Fruit fly (Drosophila melanogaster) whole organism, embryonic: ENCODE measurements around the gene BORCS5.

ENCODE experiments used
- ATbp ChIP-seq: fragments of 200-800 bp; sonication (Bioruptor generic); optimal IDR thresholded peaks from 2 replicates; lab custom pipeline; 2017; ENCODE audit warnings: missing biosample characterization, mild to moderate bottlenecking, missing genetic modification characterization, missing genetic modification reagents
- Ada2b ChIP-seq: fragments of 200-800 bp; sonication (Bioruptor generic); IDR thresholded peaks from 2 replicates; pipeline ENCODE4 v1.3.6; 2022; ENCODE audit warnings: missing biosample characterization, missing genetic modification characterization
- Awh ChIP-seq: fragments of 200-800 bp; sonication (Bioruptor generic); IDR thresholded peaks from 2 replicates; pipeline ENCODE4, ENCODE4 v1.3.6; 2022; ENCODE audit warnings: missing biosample characterization, missing genetic modification characterization
- BtbVII ChIP-seq: fragments of 200-800 bp; sonication (Bioruptor generic); optimal IDR thresholded peaks from 3 replicates; lab custom pipeline; 2017; ENCODE audit warnings: missing biosample characterization, mild to moderate bottlenecking, missing genetic modification characterization
- CG11456 ChIP-seq: fragments of 200-800 bp; sonication (Bioruptor generic); IDR thresholded peaks from 3 replicates; pipeline ENCODE4 v1.3.6; 2022; ENCODE audit warnings: missing biosample characterization, missing genetic modification characterization
- CG12219 ChIP-seq: fragments of 200-800 bp; sonication (Bioruptor generic); optimal IDR thresholded peaks from 3 replicates; lab custom pipeline; 2018; ENCODE audit warnings: missing biosample characterization, mild to moderate bottlenecking, missing genetic modification characterization
- CG12299 ChIP-seq: fragments of 200-800 bp; sonication (Bioruptor generic); optimal IDR thresholded peaks from 2 replicates; lab custom pipeline; 2018; ENCODE audit warnings: missing biosample characterization, mild to moderate bottlenecking, missing genetic modification characterization
- CG12659 ChIP-seq: fragments of 200-800 bp; sonication (Bioruptor generic); optimal IDR thresholded peaks from 3 replicates; lab custom pipeline; 2017; ENCODE audit warnings: mild to moderate bottlenecking, missing biosample characterization, missing genetic modification reagents, missing genetic modification characterization
- CG12769 ChIP-seq: fragments of 200-800 bp; sonication (Bioruptor generic); optimal IDR thresholded peaks from 2 replicates; lab custom pipeline; 2019; ENCODE audit warnings: missing biosample characterization, mild to moderate bottlenecking, missing genetic modification characterization, moderate library complexity
- CG13775 ChIP-seq: fragments of 200-800 bp; sonication (Bioruptor generic); optimal IDR thresholded peaks from 3 replicates; lab custom pipeline; 2017; ENCODE audit warnings: missing biosample characterization, mild to moderate bottlenecking, missing genetic modification characterization
- CG14710 ChIP-seq: fragments of 200-800 bp; sonication (Bioruptor generic); optimal IDR thresholded peaks from 3 replicates; lab custom pipeline; 2019; ENCODE audit warnings: missing biosample characterization, mild to moderate bottlenecking, missing genetic modification characterization, moderate library complexity
- CG15601 ChIP-seq: fragments of 200-800 bp; sonication (Bioruptor generic); optimal IDR thresholded peaks from 3 replicates; lab custom pipeline; 2019; ENCODE audit warnings: missing biosample characterization, mild to moderate bottlenecking, missing genetic modification characterization, moderate library complexity
- CG17361 ChIP-seq: fragments of 200-800 bp; sonication (Bioruptor generic); IDR thresholded peaks from 3 replicates; pipeline ENCODE4 v1.3.6; 2022; ENCODE audit warnings: missing biosample characterization, missing genetic modification characterization
- CG2875 ChIP-seq: fragments of 200-800 bp; sonication (Bioruptor generic); optimal IDR thresholded peaks from 2 replicates; lab custom pipeline; 2017; ENCODE audit warnings: missing biosample characterization, mild to moderate bottlenecking, missing genetic modification characterization, missing genetic modification reagents
- CG30431 ChIP-seq: fragments of 200-800 bp; sonication (Bioruptor generic); optimal IDR thresholded peaks from 2 replicates; lab custom pipeline; 2017; ENCODE audit warnings: missing biosample characterization, missing genetic modification characterization
- CG33557 ChIP-seq: fragments of 200-800 bp; sonication (Bioruptor generic); optimal IDR thresholded peaks from 2 replicates; lab custom pipeline; 2019; ENCODE audit warnings: missing biosample characterization, mild to moderate bottlenecking, missing genetic modification characterization, moderate library complexity
- CG4360 ChIP-seq: fragments of 200-800 bp; sonication (Bioruptor generic); IDR thresholded peaks from 2 replicates; pipeline ENCODE4 v1.3.6; 2022; ENCODE audit warnings: missing biosample characterization, missing genetic modification characterization
- CG4404 ChIP-seq: fragments of 200-800 bp; sonication (Bioruptor generic); IDR thresholded peaks from 2 replicates; pipeline ENCODE4 v1.3.6; 2022; ENCODE audit warnings: missing biosample characterization, missing genetic modification characterization
- CG6683 ChIP-seq: fragments of 200-800 bp; sonication (Bioruptor generic); optimal IDR thresholded peaks from 2 replicates; lab custom pipeline; 2017; ENCODE audit warnings: missing biosample characterization, mild to moderate bottlenecking, missing genetic modification characterization, missing genetic modification reagents
- CG7271 ChIP-seq: fragments of 200-800 bp; sonication (Bioruptor generic); optimal IDR thresholded peaks from 2 replicates; lab custom pipeline; 2018; ENCODE audit warnings: missing biosample characterization, mild to moderate bottlenecking, missing genetic modification characterization, moderate library complexity
- CG8388 ChIP-seq: fragments of 200-800 bp; sonication (Bioruptor generic); optimal IDR thresholded peaks from 2 replicates; lab custom pipeline; 2019; ENCODE audit warnings: missing biosample characterization, mild to moderate bottlenecking, missing genetic modification characterization, moderate library complexity
- Camta ChIP-seq: fragments of 200-800 bp; sonication (Bioruptor generic); optimal IDR thresholded peaks from 2 replicates; lab custom pipeline; 2016; ENCODE audit warnings: missing biosample characterization, missing genetic modification characterization
- Dek ChIP-seq: fragments of 200-800 bp; sonication (Bioruptor generic); optimal IDR thresholded peaks from 3 replicates; lab custom pipeline; 2019; ENCODE audit warnings: missing biosample characterization, mild to moderate bottlenecking, missing genetic modification characterization, moderate library complexity
- Dfd ChIP-seq, 2 experiments: fragments of >200 bp; optimal IDR thresholded peaks; 2 replicates each; lab custom pipeline; 2017; ENCODE audit warnings: missing biosample characterization in 2 of 2, missing genetic modification characterization in 2 of 2
- ERR ChIP-seq: fragments of 200-800 bp; sonication (Bioruptor generic); optimal IDR thresholded peaks from 2 replicates; lab custom pipeline; 2016; ENCODE audit warnings: missing biosample characterization, missing genetic modification characterization
- HLH4C ChIP-seq: fragments of 200-800 bp; sonication (Bioruptor generic); IDR thresholded peaks from 3 replicates; pipeline ENCODE4 v1.3.6; 2022; ENCODE audit warnings: missing biosample characterization, missing genetic modification characterization; ENCODE audit not compliant: partially characterized antibody
- Scr ChIP-seq: fragments of 200-800 bp; sonication (Bioruptor generic); IDR thresholded peaks from 2 replicates; pipeline ENCODE4 v1.3.6; 2022; ENCODE audit warnings: missing biosample characterization, missing genetic modification characterization; ENCODE audit not compliant: partially characterized antibody
- Ssrp ChIP-seq: fragments of 200-800 bp; sonication (Bioruptor generic); optimal IDR thresholded peaks from 2 replicates; lab custom pipeline; 2018; ENCODE audit warnings: missing biosample characterization, mild to moderate bottlenecking, missing genetic modification characterization, moderate library complexity
- ara ChIP-seq: fragments of 200-800 bp; sonication (Bioruptor generic); IDR thresholded peaks from 2 replicates; pipeline ENCODE4 v1.3.6; 2022; ENCODE audit warnings: missing biosample characterization, missing genetic modification characterization
- ash1 ChIP-seq: fragments of 200-800 bp; sonication (Bioruptor generic); optimal IDR thresholded peaks from 2 replicates; lab custom pipeline; 2018; ENCODE audit warnings: missing biosample characterization, mild to moderate bottlenecking, missing genetic modification characterization
- bigmax ChIP-seq: fragments of 200-800 bp; sonication (Bioruptor generic); optimal IDR thresholded peaks from 2 replicates; lab custom pipeline; 2018; ENCODE audit warnings: missing biosample characterization, mild to moderate bottlenecking, missing genetic modification characterization
- cas ChIP-seq: fragments of 200-800 bp; sonication (Bioruptor generic); IDR thresholded peaks from 2 replicates; pipeline ENCODE4 v1.3.6; 2022; ENCODE audit warnings: missing biosample characterization, missing genetic modification characterization
- crol ChIP-seq: fragments of 200-800 bp; sonication (Bioruptor generic); IDR thresholded peaks from 2 replicates; pipeline ENCODE4 v1.3.6; 2022; ENCODE audit warnings: missing biosample characterization, missing genetic modification characterization
- dm ChIP-seq: fragments of 200-800 bp; sonication (Bioruptor generic); optimal IDR thresholded peaks from 3 replicates; lab custom pipeline; 2016; ENCODE audit warnings: missing biosample characterization, missing genetic modification characterization
- dmrt11E ChIP-seq: fragments of 200-800 bp; sonication (Bioruptor generic); optimal IDR thresholded peaks from 3 replicates; lab custom pipeline; 2018; ENCODE audit warnings: missing biosample characterization, mild to moderate bottlenecking, missing genetic modification characterization, moderate library complexity
- dpn ChIP-seq, 2 experiments: fragments of 200-800 bp; sonication (Bioruptor generic); optimal IDR thresholded peaks; 3 replicates each; lab custom pipeline; 2016; ENCODE audit warnings: missing biosample characterization in 2 of 2, missing genetic modification characterization in 2 of 2
- eyg ChIP-seq: fragments of 200-800 bp; sonication (Bioruptor generic); optimal IDR thresholded peaks from 3 replicates; lab custom pipeline; 2016; ENCODE audit warnings: missing biosample characterization, missing genetic modification characterization
- fd3F ChIP-seq: fragments of 200-800 bp; sonication (Bioruptor generic); optimal IDR thresholded peaks from 2 replicates; lab custom pipeline; 2018; ENCODE audit warnings: missing biosample characterization, mild to moderate bottlenecking, missing genetic modification characterization, moderate library complexity
- fru ChIP-seq: fragments of >200 bp; optimal IDR thresholded peaks from 2 replicates; lab custom pipeline; 2017
- ftz-f1 ChIP-seq: fragments of 200-800 bp; sonication (Bioruptor generic); optimal IDR thresholded peaks from 2 replicates; lab custom pipeline; 2016; ENCODE audit warnings: missing biosample characterization, missing genetic modification characterization
- gcm2 ChIP-seq: fragments of 200-800 bp; sonication (Bioruptor generic); optimal IDR thresholded peaks from 2 replicates; lab custom pipeline; 2016; ENCODE audit warnings: missing biosample characterization, missing genetic modification characterization
- pb ChIP-seq: fragments of 200-800 bp; sonication (Bioruptor generic); optimal IDR thresholded peaks from 3 replicates; lab custom pipeline; 2016; ENCODE audit warnings: missing biosample characterization, missing genetic modification characterization
- sens ChIP-seq: fragments of 200-800 bp; sonication (Bioruptor generic); peaks from one replicate; lab custom pipeline; 2016; ENCODE audit warnings: missing biosample characterization, missing genetic modification characterization
- sr ChIP-seq: fragments of 200-800 bp; sonication (Bioruptor generic); IDR thresholded peaks from 3 replicates; pipeline ENCODE4 v1.3.6; 2022; ENCODE audit warnings: missing biosample characterization, missing genetic modification characterization
- tio ChIP-seq: fragments of 200-800 bp; sonication (Bioruptor generic); optimal IDR thresholded peaks from 2 replicates; lab custom pipeline; 2017; ENCODE audit warnings: missing biosample characterization, missing genetic modification characterization, inconsistent platforms
- trem ChIP-seq: fragments of 200-800 bp; optimal IDR thresholded peaks from 3 replicates; lab custom pipeline; 2019; ENCODE audit warnings: missing biosample characterization, mild to moderate bottlenecking, missing genetic modification characterization, moderate library complexity
- trh ChIP-seq: fragments of 200-800 bp; sonication (Bioruptor generic); optimal IDR thresholded peaks from 2 replicates; lab custom pipeline; 2016; ENCODE audit warnings: missing biosample characterization, missing genetic modification characterization
- unc-4 ChIP-seq: fragments of 200-800 bp; sonication (Bioruptor generic); IDR thresholded peaks from 2 replicates; pipeline ENCODE4 v1.3.6; 2022; ENCODE audit warnings: missing biosample characterization, missing genetic modification characterization; ENCODE audit not compliant: partially characterized antibody
- zen2 ChIP-seq: fragments of 200-800 bp; sonication (Bioruptor generic); IDR thresholded peaks from 3 replicates; pipeline ENCODE4 v1.3.6; 2022; ENCODE audit warnings: missing biosample characterization, missing genetic modification characterization; ENCODE audit not compliant: partially characterized antibody
- zf30C ChIP-seq: fragments of 200-800 bp; sonication (Bioruptor generic); optimal IDR thresholded peaks from 3 replicates; lab custom pipeline; 2018; ENCODE audit warnings: missing biosample characterization, mild to moderate bottlenecking, missing genetic modification characterization

Gene BORCS5

DNA sequence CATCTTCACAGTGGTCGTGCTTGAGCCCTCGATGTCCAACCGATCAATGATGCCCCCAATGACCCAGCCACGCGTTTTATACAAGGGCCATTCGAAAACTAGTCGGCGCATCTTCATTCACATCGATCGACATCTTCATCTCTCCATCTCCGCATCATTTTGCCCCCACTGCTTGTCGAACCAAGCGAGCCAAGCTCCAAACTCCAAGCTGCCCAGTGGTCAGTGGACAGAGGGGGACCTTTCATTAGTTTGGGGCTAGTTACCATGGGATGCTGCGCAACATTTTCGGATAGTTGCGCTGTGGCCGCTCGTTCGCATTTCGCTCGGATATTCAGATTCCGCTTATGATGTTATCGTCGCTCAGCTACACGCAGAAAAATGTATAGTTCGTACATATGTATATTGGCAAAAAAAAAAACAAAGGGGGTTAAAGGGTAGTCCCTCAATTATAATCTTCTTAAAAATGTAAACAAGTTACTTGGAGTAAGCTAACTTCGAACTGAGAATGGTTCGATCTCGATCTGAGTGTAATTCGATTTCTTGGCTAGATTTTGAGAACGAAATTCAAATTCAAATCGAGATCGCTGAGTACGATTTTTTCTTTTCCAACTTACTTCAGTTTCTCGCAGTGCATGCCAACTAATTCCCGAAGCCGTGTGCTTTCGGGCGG, 26.4 kb downstream of the BORCS5 start, which contains the start of gene CG15740 (continued):
- TF ChIP-seq dmrt11E (no peak), ash1 (GFP tag; lab: Kevin White, UChicago) (no peak), sr (GFP tag; lab: Robert Waterston, UW) (no peak), CG6683 (GFP tag; lab: Kevin White, UChicago) (no peak), CG12299 (tag; lab: Kevin White, UChicago) (no peak), CG11456 (0 out of 3 replicates have a peak, but pooled peaks have one; percentile 9), CG14710 (tag; lab: Kevin White, UChicago) (no peak), CG2875 (GFP tag; lab: Kevin White, UChicago) (no peak), Dfd (GFP tag; optimal IDR thresholded peaks at IDR 0.05; lab: Kevin White, UChicago) (no peak), Camta (GFP tag; lab: Kevin White, UChicago) (peak; percentile 46), Awh (GFP tag; lab: Robert Waterston, UW) (no peak), ara (peak; percentile 31; the same call in 1 of the 2 replicates), fd3F (no peak), zen2 (GFP tag; lab: Robert Waterston, UW) (no peak), HLH4C (GFP tag; lab: Robert Waterston, UW) (no peak), ATbp (GFP tag; lab: Kevin White, UChicago) (no peak), CG13775 (no peak), trh (GFP tag; lab: Kevin White, UChicago) (no peak), fru (lab: Kevin White, UChicago) (no peak), trem (tag; lab: Kevin White, UChicago) (no peak), CG12769 (no peak), Dek (tag; lab: Kevin White, UChicago) (no peak), bigmax (GFP tag; lab: Kevin White, UChicago) (no peak), CG7271 (tag; lab: Kevin White, UChicago) (no peak), CG15601 (no peak), CG8388 (no peak), eyg (no peak), Ada2b (GFP tag; lab: Robert Waterston, UW) (peak; percentile 62), CG12219 (no peak), CG4360 (GFP tag; lab: Robert Waterston, UW) (no peak), unc-4 (GFP tag; lab: Robert Waterston, UW) (no peak), crol (0 out of 2 replicates have a peak, but pooled peaks have one; percentile 23), ERR (GFP tag; lab: Kevin White, UChicago) (no peak), CG17361 (GFP tag; lab: Robert Waterston, UW) (peak; percentile 44; the same call in 2 of the 3 replicates), dpn (GFP tag; optimal IDR thresholded peaks at IDR 0.05; lab: Kevin White, UChicago) (peak; percentile 28 to 64), BtbVII (no peak), sens (GFP tag; lab: Kevin White, UChicago) (peak; percentile 76), tio (GFP tag; lab: Kevin White, UChicago) (no peak), Ssrp (no peak), pb (GFP tag; lab: Kevin White, UChicago) (no peak), dm (no peak), gcm2 (GFP tag; lab: Kevin White, UChicago) (no peak), CG30431 (GFP tag; lab: Kevin White, UChicago) (no peak), Scr (no peak), CG12659 (GFP tag; lab: Kevin White, UChicago) (peak; percentile 5), CG33557 (no peak), CG4404 (GFP tag; lab: Robert Waterston, UW) (0 out of 2 replicates have a peak, but pooled peaks have one; percentile 21), ftz-f1 (no peak), cas (GFP tag; lab: Robert Waterston, UW) (no peak), zf30C (GFP tag; lab: Kevin White, UChicago) (no peak)
